Worm (Caenorhabditis elegans) whole organism, young adult: ENCODE measurements around the gene srh-300.

Experiments
- B0261.1 ChIP-seq: sonication (generic microtip); optimal IDR thresholded peaks from 2 replicates; lab custom pipeline; 2016; ENCODE audit warnings: mild to moderate bottlenecking, missing genetic modification characterization, moderate library complexity, missing compliant biosample characterization
- F33H1.4 ChIP-seq: fragments of 200-800 bp; sonication (Bioruptor generic); IDR thresholded peaks from 2 replicates; pipeline ENCODE4 v1.3.6; 2022; ENCODE audit warnings: missing genetic modification reagents, missing genetic modification characterization, missing compliant biosample characterization
- F37B4.10 ChIP-seq: fragments of 200-800 bp; sonication (Bioruptor generic); IDR thresholded peaks from 2 replicates; pipeline ENCODE4 v1.3.6; 2022; ENCODE audit warnings: missing genetic modification characterization, missing compliant biosample characterization
- F55B11.4 ChIP-seq: sonication (generic microtip); optimal IDR thresholded peaks from 2 replicates; lab custom pipeline; 2016; ENCODE audit warnings: missing compliant biosample characterization, missing genetic modification characterization, borderline replicate concordance; ENCODE audit not compliant: insufficient read depth
- F57A8.1 ChIP-seq: fragments of 200-800 bp; sonication (Bioruptor generic); optimal IDR thresholded peaks from 2 replicates; lab custom pipeline; 2018; ENCODE audit warnings: mild to moderate bottlenecking, missing genetic modification characterization, moderate library complexity, missing compliant biosample characterization
- K12H6.12 ChIP-seq: fragments of 200-800 bp; sonication (Bioruptor generic); optimal IDR thresholded peaks from 2 replicates; lab custom pipeline; 2018; ENCODE audit warnings: mild to moderate bottlenecking, missing genetic modification characterization, missing compliant biosample characterization
- Y53F4B.3 ChIP-seq: fragments of 200-800 bp; sonication (Bioruptor generic); IDR thresholded peaks from 2 replicates; pipeline ENCODE4 v1.3.6; 2022; ENCODE audit warnings: missing genetic modification reagents, missing genetic modification characterization, missing compliant biosample characterization
- Y56A3A.18 ChIP-seq: fragments of 200-800 bp; sonication (Bioruptor generic); IDR thresholded peaks from 2 replicates; pipeline ENCODE4 v1.3.6; 2022; ENCODE audit warnings: missing genetic modification reagents, missing genetic modification characterization, missing compliant biosample characterization
- Y67H2A.10 ChIP-seq: fragments of 200-800 bp; sonication (Bioruptor generic); conservative IDR thresholded peaks from 2 replicates; pipeline ENCODE4 v1.3.6; 2022; ENCODE audit warnings: missing genetic modification reagents, missing genetic modification characterization, missing compliant biosample characterization
- attf-6 ChIP-seq: fragments of 200-800 bp; sonication (Bioruptor generic); IDR thresholded peaks from 2 replicates; pipeline ENCODE4 v1.3.6; 2022; ENCODE audit warnings: missing genetic modification reagents, missing genetic modification characterization, missing compliant biosample characterization
- bed-2 ChIP-seq: fragments of 200-800 bp; sonication (Bioruptor generic); IDR thresholded peaks from 2 replicates; pipeline ENCODE4 v1.3.6; 2022; ENCODE audit warnings: missing genetic modification reagents, missing genetic modification characterization, missing compliant biosample characterization
- ceh-79 ChIP-seq: sonication (generic microtip); optimal IDR thresholded peaks from 2 replicates; lab custom pipeline; 2017; ENCODE audit warnings: mild to moderate bottlenecking, missing genetic modification characterization, missing compliant biosample characterization
- dpff-1 ChIP-seq: sonication (generic microtip); optimal IDR thresholded peaks from 2 replicates; lab custom pipeline; 2017; ENCODE audit warnings: mild to moderate bottlenecking, missing genetic modification characterization, missing compliant biosample characterization
- efl-1 ChIP-seq: fragments of 150-350 bp; optimal IDR thresholded peaks from 2 replicates; lab custom pipeline; 2014; ENCODE audit warnings: missing biosample characterization, missing genetic modification reagents, missing genetic modification characterization
- egrh-3 ChIP-seq: fragments of 200-800 bp; sonication (Bioruptor generic); IDR thresholded peaks from 2 replicates; pipeline ENCODE4 v1.3.6; 2022; ENCODE audit warnings: missing genetic modification reagents, missing genetic modification characterization, missing compliant biosample characterization
- ets-4 ChIP-seq: fragments of 200-800 bp; sonication (Bioruptor generic); optimal IDR thresholded peaks from 2 replicates; lab custom pipeline; 2018; ENCODE audit warnings: mild to moderate bottlenecking, missing genetic modification characterization, missing compliant biosample characterization
- hmg-20 ChIP-seq: fragments of 200-800 bp; sonication (Bioruptor generic); IDR thresholded peaks from 2 replicates; pipeline ENCODE4 v1.3.6; 2022; ENCODE audit warnings: missing genetic modification reagents, missing genetic modification characterization, missing compliant biosample characterization
- hrde-1 ChIP-seq: sonication (generic microtip); optimal IDR thresholded peaks from 2 replicates; lab custom pipeline; 2016; ENCODE audit warnings: missing genetic modification characterization, mild to moderate bottlenecking, missing compliant biosample characterization, moderate library complexity, missing genotype, missing genetic modification reagents, borderline replicate concordance
- let-526 ChIP-seq: fragments of 200-800 bp; sonication (Bioruptor generic); IDR thresholded peaks from 2 replicates; pipeline ENCODE4 v1.3.6; 2022; ENCODE audit warnings: missing genetic modification reagents, missing genetic modification characterization, missing compliant biosample characterization
- lin-26 ChIP-seq: fragments of 200-800 bp; sonication (Bioruptor generic); IDR thresholded peaks from 2 replicates; pipeline ENCODE4 v1.3.6; 2022; ENCODE audit warnings: missing genetic modification reagents, missing genetic modification characterization, missing compliant biosample characterization
- mxl-1 ChIP-seq: sonication (generic microtip); optimal IDR thresholded peaks from 2 replicates; lab custom pipeline; 2016; ENCODE audit warnings: missing genetic modification characterization, missing compliant biosample characterization
- nhr-120 ChIP-seq: fragments of 200-800 bp; sonication (Bioruptor generic); IDR thresholded peaks from 2 replicates; pipeline ENCODE4 v1.3.6; 2022; ENCODE audit warnings: missing genetic modification characterization, missing compliant biosample characterization
- nhr-27 ChIP-seq: fragments of 200-800 bp; sonication (Bioruptor generic); optimal IDR thresholded peaks from 2 replicates; lab custom pipeline; 2018; ENCODE audit warnings: mild to moderate bottlenecking, missing genetic modification characterization, moderate library complexity, missing compliant biosample characterization
- nhr-80 ChIP-seq: sonication (generic microtip); optimal IDR thresholded peaks from 2 replicates; lab custom pipeline; 2016; ENCODE audit warnings: missing genetic modification characterization, missing compliant biosample characterization
- pbrm-1 ChIP-seq: fragments of 200-800 bp; sonication (Bioruptor generic); IDR thresholded peaks from 2 replicates; pipeline ENCODE4 v1.3.6; 2022; ENCODE audit warnings: missing genetic modification reagents, missing genetic modification characterization, missing compliant biosample characterization
- rpc-1 ChIP-seq, 2 experiments: fragments of 150-350 bp in 1 of 2; sonication (generic microtip) in 1 of 2; optimal IDR thresholded peaks; 2 replicates each; lab custom pipeline; 2014 to 2018; ENCODE audit warnings: missing biosample characterization in 1 of 2, missing genetic modification characterization in 1 of 2, missing genetic modification reagents in 1 of 2, missing genotype in 1 of 2
- tbp1 ChIP-seq: fragments of 200-800 bp; sonication (Bioruptor generic); optimal IDR thresholded peaks from 2 replicates; lab custom pipeline; 2018; ENCODE audit warnings: mild to moderate bottlenecking, missing genetic modification characterization, missing compliant biosample characterization
- tbx-9 ChIP-seq: sonication (generic microtip); optimal IDR thresholded peaks from 2 replicates; lab custom pipeline; 2016; ENCODE audit warnings: borderline replicate concordance, missing genetic modification characterization, inconsistent platforms, missing compliant biosample characterization
- unc-130 ChIP-seq: sonication (generic microtip); optimal IDR thresholded peaks from 2 replicates; lab custom pipeline; 2016; ENCODE audit warnings: missing genetic modification reagents, missing genetic modification characterization, missing compliant biosample characterization
- zfh-2 ChIP-seq: fragments of 200-800 bp; sonication (Bioruptor generic); conservative IDR thresholded peaks from 2 replicates; pipeline ENCODE4 v1.3.6; 2022; ENCODE audit warnings: missing genetic modification reagents, missing genetic modification characterization, missing compliant biosample characterization
- ztf-18 ChIP-seq: sonication (generic microtip); optimal IDR thresholded peaks from 2 replicates; lab custom pipeline; 2016; ENCODE audit warnings: missing genotype, mild to moderate bottlenecking, missing genetic modification characterization, missing compliant biosample characterization
- ztf-6 ChIP-seq: fragments of 200-800 bp; sonication (Bioruptor generic); IDR thresholded peaks from 2 replicates; pipeline ENCODE4 v1.3.6; 2022; ENCODE audit warnings: missing genetic modification reagents, missing genetic modification characterization, missing compliant biosample characterization

Gene srh-300

ce11 chrV:17818567-17818966 lies 3.3 kb upstream of the srh-300 start, which contains the start of gene srh-298:
Gene srh-298 (plus strand): TSS chrV:17818867.
- no peak for TF ChIP-seq dpff-1
- no peak for TF ChIP-seq hrde-1
- TF ChIP-seq ets-4 = no peak
- no peak for TF ChIP-seq hmg-20
- TF ChIP-seq attf-6 (GFP tag; lab: Robert Waterston, UW) = no peak
- TF ChIP-seq F37B4.10 (GFP tag; lab: Robert Waterston, UW) = no peak

DNA sequence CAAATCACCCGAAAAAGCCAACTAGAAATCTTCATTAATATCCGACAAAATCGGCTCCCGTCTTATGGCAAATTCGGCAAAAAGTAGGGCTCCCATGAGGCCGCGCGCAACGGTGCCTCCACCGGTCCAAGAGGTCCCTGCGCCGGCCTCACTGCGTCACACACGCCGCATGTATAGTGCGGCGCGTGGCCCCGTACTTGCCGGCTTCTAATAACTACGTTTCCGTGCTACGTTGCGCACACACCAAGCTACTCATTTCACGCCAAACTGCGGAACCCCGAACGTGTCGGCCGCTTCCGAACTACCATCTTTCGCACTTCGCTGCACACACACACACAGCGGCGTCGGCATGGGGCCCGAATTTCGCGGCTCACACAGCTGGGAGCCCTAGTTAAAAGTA lies 2.2 kb upstream of the srh-300 start:
- TF ChIP-seq egrh-3 (GFP tag; lab: Robert Waterston, UW) (peak; percentile 45; the same call in 1 of the 2 replicates), pbrm-1 (0 out of 2 replicates have a peak, but pooled peaks have one; percentile 33), zfh-2 (GFP tag; lab: Robert Waterston, UW) (peak; percentile 80), efl-1 (GFP tag; lab: Kevin White, UChicago) (no peak)

ce11 chrV:17824610-17825009 lies 2.7 kb downstream of the srh-300 start, which contains the start of gene srh-301:
Gene srh-301 (plus strand): TSS chrV:17824910.
- TF ChIP-seq mxl-1 (tag; lab: Kevin White, UChicago) (no peak), tbp1 (no peak), ztf-6 (GFP tag; lab: Robert Waterston, UW) (no peak), let-526 (GFP tag; lab: Robert Waterston, UW) (no peak), Y67H2A.10 (GFP tag; lab: Robert Waterston, UW) (no peak), ztf-18 (no peak), nhr-120 (GFP tag; lab: Robert Waterston, UW) (no peak), nhr-80 (no peak), tbx-9 (tag; lab: Kevin White, UChicago) (no peak), bed-2 (GFP tag; lab: Robert Waterston, UW) (no peak), F55B11.4 (tag; lab: Kevin White, UChicago) (no peak), F33H1.4 (GFP tag; lab: Robert Waterston, UW) (no peak), hmg-20 (no peak), K12H6.12 (tag; lab: Kevin White, UChicago) (no peak)
- TF ChIP-seq, all 124 proteins: peak for 0

DNA sequence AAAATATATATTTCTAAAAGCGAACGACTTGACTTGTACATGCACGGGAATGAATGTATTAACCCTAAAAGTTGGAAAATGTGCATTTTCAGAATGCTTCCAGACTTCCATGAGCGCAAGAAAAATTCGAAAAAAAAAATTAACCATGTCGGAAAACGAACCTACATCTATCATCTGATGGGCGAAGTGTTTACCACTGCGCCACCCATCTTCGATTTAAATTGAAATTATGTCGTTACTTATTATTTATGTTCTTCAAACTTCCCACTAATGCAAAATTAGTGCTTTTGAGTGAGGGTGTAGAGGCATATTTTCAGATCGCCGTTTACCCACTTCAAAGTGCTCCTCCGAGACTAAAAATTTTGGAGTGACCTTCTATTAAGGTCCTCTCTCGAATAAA lies 4.4 kb downstream of the srh-300 start:
- TF ChIP-seq rpc-1 (optimal IDR thresholded peaks at IDR 0.05; lab: Kevin White, UChicago) (peak; percentile 39), rpc-1 (tag; optimal IDR thresholded peaks at IDR 0.05; lab: Kevin White, UChicago) (peak; percentile 68), lin-26 (GFP tag; lab: Robert Waterston, UW) (peak; percentile 57; the same call in 1 of the 2 replicates), tbp1 (peak; percentile 83), B0261.1 (tag; lab: Kevin White, UChicago) (peak; percentile 47)

DNA sequence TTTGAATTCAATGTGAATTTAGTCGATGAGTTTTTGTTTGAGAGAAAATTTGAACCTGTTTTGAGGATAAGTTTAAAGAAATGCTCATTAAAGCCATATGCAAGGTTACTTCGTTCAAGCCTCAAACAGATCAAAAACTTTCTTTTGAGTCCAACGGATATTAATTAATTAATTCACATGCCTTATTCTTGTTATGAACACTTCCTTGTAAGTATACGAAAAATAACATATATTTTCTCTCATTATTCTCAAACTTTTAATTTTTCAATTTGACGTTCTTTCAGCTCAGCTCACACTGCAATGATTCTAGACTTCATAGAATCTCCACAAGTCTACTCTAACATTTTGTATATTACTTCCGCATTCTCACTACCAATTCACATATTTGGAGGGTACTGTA lies 6.4 kb downstream of the srh-300 start, which contains the start of gene srh-304:
Gene srh-304, plus strand, starts transcription at position 301 of the 400 bp plus-strand sequence.
- TF ChIP-seq bed-2 (GFP tag; lab: Robert Waterston, UW) (no peak), ztf-18 (no peak), Y56A3A.18 (GFP tag; lab: Robert Waterston, UW) (no peak), Y53F4B.3 (no peak), ceh-79 (tag; lab: Kevin White, UChicago) (no peak), nhr-27 (tag; lab: Kevin White, UChicago) (no peak), F57A8.1 (GFP tag; lab: Kevin White, UChicago) (no peak), unc-130 (GFP tag; lab: Kevin White, UChicago) (no peak), egrh-3 (GFP tag; lab: Robert Waterston, UW) (no peak)
